Fruit fly (Drosophila melanogaster) whole organism, prepupa: Measurements from ENCODE around the gene CG3168.
A peak's percentile ranks its signal among the peaks of the same experiment; 100 is the strongest.

ENCODE experiments used
- Blimp-1 ChIP-seq: fragments of 200-800 bp; sonication (Bioruptor generic); optimal IDR thresholded peaks from 3 replicates; lab custom pipeline; 2017; ENCODE audit warnings: missing biosample characterization, missing genetic modification characterization, mild to moderate bottlenecking, moderate library complexity, missing genetic modification reagents
- CG10631 ChIP-seq: fragments of 200-800 bp; sonication (Bioruptor generic); optimal IDR thresholded peaks from 2 replicates; lab custom pipeline; 2016; ENCODE audit warnings: missing biosample characterization, missing genetic modification characterization
- CG10669 ChIP-seq: fragments of 200-800 bp; sonication (Bioruptor generic); optimal IDR thresholded peaks from 3 replicates; lab custom pipeline; 2018; ENCODE audit warnings: missing biosample characterization, mild to moderate bottlenecking, missing genetic modification characterization, moderate library complexity
- CG11294 ChIP-seq: fragments of 200-800 bp; sonication (Bioruptor generic); IDR thresholded peaks from 2 replicates; pipeline ENCODE4 v1.3.6; 2022; ENCODE audit warnings: missing biosample characterization, missing genetic modification characterization
- CG11762 ChIP-seq: fragments of 200-800 bp; sonication (Bioruptor generic); optimal IDR thresholded peaks from 3 replicates; lab custom pipeline; 2016; ENCODE audit warnings: missing biosample characterization, missing genetic modification characterization; ENCODE audit not compliant: insufficient read depth
- CG11902 ChIP-seq: fragments of 200-800 bp; sonication (Bioruptor generic); optimal IDR thresholded peaks from 3 replicates; lab custom pipeline; 2016; ENCODE audit warnings: missing biosample characterization, missing genetic modification characterization
- CG15336 ChIP-seq: fragments of 200-800 bp; sonication (Bioruptor generic); IDR thresholded peaks from 2 replicates; pipeline ENCODE4 v1.3.6; 2022; ENCODE audit warnings: missing biosample characterization, missing genetic modification characterization
- CG1621 ChIP-seq: fragments of 200-800 bp; sonication (Bioruptor generic); optimal IDR thresholded peaks from 3 replicates; lab custom pipeline; 2018; ENCODE audit warnings: missing biosample characterization, mild to moderate bottlenecking, missing genetic modification characterization
- CG16779 ChIP-seq: fragments of 200-800 bp; sonication (Bioruptor generic); optimal IDR thresholded peaks from 3 replicates; lab custom pipeline; 2017; ENCODE audit warnings: missing biosample characterization, mild to moderate bottlenecking, missing genetic modification characterization
- CG3032 ChIP-seq: fragments of 200-800 bp; optimal IDR thresholded peaks from 2 replicates; lab custom pipeline; 2019; ENCODE audit warnings: missing biosample characterization, mild to moderate bottlenecking, missing genetic modification characterization, moderate library complexity
- CG31627 ChIP-seq: fragments of 200-800 bp; sonication (Bioruptor generic); optimal IDR thresholded peaks from 3 replicates; lab custom pipeline; 2016; ENCODE audit warnings: missing biosample characterization, missing genetic modification characterization
- CG32006 ChIP-seq: fragments of 200-800 bp; sonication (Bioruptor generic); optimal IDR thresholded peaks from 3 replicates; lab custom pipeline; 2017; ENCODE audit warnings: missing biosample characterization, mild to moderate bottlenecking, missing genetic modification characterization
- CG3919 ChIP-seq: fragments of 200-800 bp; sonication (Bioruptor generic); optimal IDR thresholded peaks from 3 replicates; lab custom pipeline; 2016; ENCODE audit warnings: missing biosample characterization, missing genetic modification characterization
- CG4318 ChIP-seq: fragments of 200-800 bp; sonication (Bioruptor generic); optimal IDR thresholded peaks from 3 replicates; lab custom pipeline; 2017; ENCODE audit warnings: missing biosample characterization, mild to moderate bottlenecking, missing genetic modification characterization
- CG6163 ChIP-seq: fragments of 200-800 bp; sonication (Bioruptor generic); IDR thresholded peaks from 3 replicates; pipeline ENCODE4 v1.3.6; 2022; ENCODE audit warnings: missing biosample characterization, missing genetic modification characterization
- CG6276 ChIP-seq: fragments of 200-800 bp; sonication (Bioruptor generic); optimal IDR thresholded peaks from 2 replicates; lab custom pipeline; 2017; ENCODE audit warnings: missing biosample characterization, mild to moderate bottlenecking, missing genetic modification characterization
- CG6808 ChIP-seq: fragments of 200-800 bp; sonication (Bioruptor generic); optimal IDR thresholded peaks from 3 replicates; lab custom pipeline; 2017; ENCODE audit warnings: missing biosample characterization, missing genetic modification characterization, mild to moderate bottlenecking, moderate library complexity, missing genetic modification reagents
- CG6854 ChIP-seq: fragments of 200-800 bp; sonication (Bioruptor generic); optimal IDR thresholded peaks from 2 replicates; lab custom pipeline; 2017; ENCODE audit warnings: missing biosample characterization, mild to moderate bottlenecking, missing genetic modification characterization
- CG7368 ChIP-seq: fragments of 200-800 bp; sonication (Bioruptor generic); optimal IDR thresholded peaks from 3 replicates; lab custom pipeline; 2016; ENCODE audit warnings: missing biosample characterization, missing genetic modification characterization
- CG8119 ChIP-seq: fragments of 200-800 bp; sonication (Bioruptor generic); IDR thresholded peaks from 3 replicates; pipeline ENCODE4 v1.3.6; 2022; ENCODE audit warnings: missing biosample characterization, missing genetic modification characterization
- CG9139 ChIP-seq: fragments of 200-800 bp; sonication (Bioruptor generic); optimal IDR thresholded peaks from 3 replicates; lab custom pipeline; 2017; ENCODE audit warnings: missing biosample characterization, mild to moderate bottlenecking, missing genetic modification characterization
- Eip75B ChIP-seq: fragments of 200-800 bp; sonication (Bioruptor generic); optimal IDR thresholded peaks from 3 replicates; lab custom pipeline; 2016; ENCODE audit warnings: missing biosample characterization, missing genetic modification characterization
- Eip93F ChIP-seq: fragments of 200-800 bp; sonication (Bioruptor generic); optimal IDR thresholded peaks from 2 replicates; lab custom pipeline; 2016; ENCODE audit warnings: missing biosample characterization, mild to moderate bottlenecking, missing genetic modification characterization
- Ets96B ChIP-seq: fragments of 200-800 bp; optimal IDR thresholded peaks from 2 replicates; lab custom pipeline; 2019; ENCODE audit warnings: missing biosample characterization, mild to moderate bottlenecking, missing genetic modification characterization, moderate library complexity
- Hr4 ChIP-seq: fragments of 200-800 bp; sonication (Bioruptor generic); optimal IDR thresholded peaks from 3 replicates; lab custom pipeline; 2016; ENCODE audit warnings: missing biosample characterization, missing genetic modification characterization
- Lpt ChIP-seq: fragments of 200-800 bp; sonication (Bioruptor generic); optimal IDR thresholded peaks from 3 replicates; lab custom pipeline; 2016; ENCODE audit warnings: missing biosample characterization, missing genetic modification characterization
- Met ChIP-seq: fragments of 200-800 bp; sonication (Bioruptor generic); optimal IDR thresholded peaks from 3 replicates; lab custom pipeline; 2016; ENCODE audit warnings: missing biosample characterization, missing genetic modification characterization
- OdsH ChIP-seq: fragments of 200-800 bp; sonication (Bioruptor generic); optimal IDR thresholded peaks from 3 replicates; lab custom pipeline; 2016; ENCODE audit warnings: missing biosample characterization, missing genetic modification characterization
- Sox14 ChIP-seq: fragments of 200-800 bp; sonication (Bioruptor generic); optimal IDR thresholded peaks from 3 replicates; lab custom pipeline; 2016; ENCODE audit warnings: missing biosample characterization, missing genetic modification characterization
- Sox15 ChIP-seq: fragments of 200-800 bp; sonication (Bioruptor generic); optimal IDR thresholded peaks from 3 replicates; lab custom pipeline; 2016; ENCODE audit warnings: missing biosample characterization, missing genetic modification characterization
- achi ChIP-seq: fragments of 200-800 bp; sonication (Bioruptor generic); optimal IDR thresholded peaks from 3 replicates; lab custom pipeline; 2016; ENCODE audit warnings: missing biosample characterization, missing genetic modification characterization
- acj6 ChIP-seq: fragments of 200-800 bp; sonication (Bioruptor generic); optimal IDR thresholded peaks from 3 replicates; lab custom pipeline; 2016; ENCODE audit warnings: missing biosample characterization, missing genetic modification characterization
- cyc ChIP-seq: fragments of 200-800 bp; sonication (Bioruptor generic); optimal IDR thresholded peaks from 3 replicates; lab custom pipeline; 2016; ENCODE audit warnings: missing biosample characterization, missing genetic modification characterization
- dac ChIP-seq: fragments of 200-800 bp; sonication (Bioruptor generic); optimal IDR thresholded peaks from 2 replicates; lab custom pipeline; 2017; ENCODE audit warnings: missing biosample characterization, mild to moderate bottlenecking, missing genetic modification characterization
- dsx ChIP-seq: fragments of 200-800 bp; optimal IDR thresholded peaks from 3 replicates; lab custom pipeline; 2019; ENCODE audit warnings: missing biosample characterization, mild to moderate bottlenecking, missing genetic modification characterization, moderate library complexity; ENCODE audit not compliant: poor library complexity, severe bottlenecking
- eg ChIP-seq: fragments of 200-800 bp; sonication (Bioruptor generic); IDR thresholded peaks from 3 replicates; pipeline ENCODE4 v1.3.6; 2022; ENCODE audit warnings: missing biosample characterization, missing genetic modification characterization
- esn ChIP-seq: fragments of 200-800 bp; sonication (Bioruptor generic); optimal IDR thresholded peaks from 2 replicates; lab custom pipeline; 2016; ENCODE audit warnings: missing biosample characterization, mild to moderate bottlenecking, missing genetic modification characterization, moderate library complexity
- fd59A ChIP-seq: fragments of 200-800 bp; sonication (Bioruptor generic); optimal IDR thresholded peaks from 2 replicates; lab custom pipeline; 2017; ENCODE audit warnings: missing biosample characterization, mild to moderate bottlenecking, missing genetic modification characterization, missing genetic modification reagents
- fd85E ChIP-seq: fragments of 200-800 bp; sonication (Bioruptor generic); optimal IDR thresholded peaks from 3 replicates; lab custom pipeline; 2016; ENCODE audit warnings: missing biosample characterization, missing genetic modification characterization
- fkh ChIP-seq: fragments of 200-800 bp; sonication (Bioruptor generic); optimal IDR thresholded peaks from 3 replicates; lab custom pipeline; 2017; ENCODE audit warnings: missing biosample characterization, mild to moderate bottlenecking, missing genetic modification characterization, moderate library complexity
- net ChIP-seq: fragments of 200-800 bp; sonication (Bioruptor generic); optimal IDR thresholded peaks from 3 replicates; lab custom pipeline; 2016; ENCODE audit warnings: missing biosample characterization, missing genetic modification characterization
- pdm3 ChIP-seq: fragments of 200-800 bp; sonication (Bioruptor generic); optimal IDR thresholded peaks from 3 replicates; lab custom pipeline; 2016; ENCODE audit warnings: missing biosample characterization, missing genetic modification characterization
- salr ChIP-seq, 2 experiments: fragments of 200-800 bp; sonication (Bioruptor generic); optimal IDR thresholded peaks; 3 replicates each; lab custom pipeline; 2016 to 2018; ENCODE audit warnings: missing biosample characterization in 2 of 2, missing genetic modification characterization in 2 of 2, mild to moderate bottlenecking in 1 of 2
- ss ChIP-seq, 2 experiments: fragments of 200-800 bp; sonication (Bioruptor generic); optimal IDR thresholded peaks; 2 replicates in 1 of 2; 3 replicates in 1 of 2; lab custom pipeline; 2017 to 2018; ENCODE audit warnings: mild to moderate bottlenecking in 2 of 2, missing biosample characterization in 2 of 2, missing genetic modification characterization in 2 of 2, moderate library complexity in 1 of 2
- topi ChIP-seq: fragments of 200-800 bp; sonication (Bioruptor generic); optimal IDR thresholded peaks from 3 replicates; lab custom pipeline; 2016; ENCODE audit warnings: missing biosample characterization, missing genetic modification characterization

CG3168 gene

DNA sequence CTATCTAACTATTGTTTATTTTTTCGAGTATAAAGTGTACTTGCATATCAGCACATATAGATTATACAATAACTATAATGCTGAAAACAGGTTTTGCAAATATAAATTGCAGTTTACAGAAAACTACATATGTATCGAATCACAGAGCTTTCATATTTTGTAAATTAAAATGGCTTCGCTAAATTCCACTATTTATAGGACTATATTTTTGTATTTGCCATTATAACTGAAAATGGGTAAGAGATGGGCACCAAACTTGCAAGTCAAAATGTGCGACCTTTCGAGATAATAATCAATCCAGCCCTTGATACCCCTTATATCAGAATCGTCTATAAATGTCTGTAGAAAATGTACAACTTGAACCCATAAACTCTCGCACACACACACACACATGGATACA lies 36.5 kb downstream of the CG3168 start (continued):
- TF ChIP-seq ss (GFP tag; optimal IDR thresholded peaks at IDR 0.05; lab: Kevin White, UChicago) (no peak), esn (no peak), cyc (GFP tag; lab: Kevin White, UChicago) (no peak), CG31627 (GFP tag; lab: Kevin White, UChicago) (no peak), CG32006 (GFP tag; lab: Kevin White, UChicago) (peak; percentile 57)
- TF ChIP-seq, all 60 proteins: peak for 20

DNA sequence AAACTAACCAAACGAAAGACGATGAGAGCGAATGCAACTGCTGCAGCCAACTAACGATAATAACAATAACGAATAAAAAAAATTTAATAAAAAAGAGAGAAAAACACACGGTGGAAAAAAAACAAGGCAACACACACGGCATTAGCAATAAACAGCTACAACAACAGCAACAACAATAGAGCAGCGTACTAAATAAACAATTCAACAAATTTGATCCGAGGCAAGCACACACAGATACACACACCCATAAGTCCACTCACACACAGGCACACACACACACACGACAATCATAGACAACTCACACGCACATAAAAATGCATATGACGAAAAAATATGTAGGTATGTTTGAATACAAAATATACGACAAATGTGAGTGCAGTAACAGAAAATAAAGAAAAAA lies 37.2 kb downstream of the CG3168 start:
- TF ChIP-seq CG8119 (peak; percentile 34; the same call in 1 of the 3 replicates), Sox14 (no peak), fkh (GFP tag; lab: Kevin White, UChicago) (peak; percentile 37), CG6276 (GFP tag; lab: Kevin White, UChicago) (peak; percentile 53), CG15336 (GFP tag; lab: Robert Waterston, UW) (peak; percentile 53; the same call in 1 of the 2 replicates)

DNA sequence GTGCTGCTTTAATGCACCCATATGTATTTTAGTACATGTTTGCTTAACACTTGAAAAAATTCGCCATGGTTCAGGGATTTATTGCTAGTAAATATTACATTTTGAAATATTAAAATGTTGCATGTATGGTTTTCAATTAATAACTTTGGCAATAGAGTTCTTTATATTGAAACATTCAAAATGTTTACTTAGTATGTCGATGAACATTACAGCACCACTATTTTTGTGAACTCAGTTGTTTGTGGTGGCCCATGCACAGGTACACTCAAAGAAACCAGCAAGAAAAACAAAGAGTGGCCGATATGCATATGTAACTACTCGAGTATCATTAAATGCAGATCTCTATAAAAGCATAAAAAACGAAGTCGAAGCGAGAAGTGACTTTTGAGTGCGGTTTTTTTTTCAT lies 37.8 kb downstream of the CG3168 start:
- TF ChIP-seq CG6854 (GFP tag; lab: Kevin White, UChicago) (no peak), CG11762 (peak; percentile 44), CG31627 (GFP tag; lab: Kevin White, UChicago) (peak; percentile 2), CG6808 (peak; percentile 76), CG32006 (GFP tag; lab: Kevin White, UChicago) (peak; percentile 91), CG10669 (GFP tag; lab: Kevin White, UChicago) (peak; percentile 77), Hr4 (GFP tag; lab: Kevin White, UChicago) (peak; percentile 87), CG10631 (GFP tag; lab: Kevin White, UChicago) (peak; percentile 67), CG16779 (peak; percentile 58), fd59A (GFP tag; lab: Kevin White, UChicago) (peak; percentile 70), CG7368 (GFP tag; lab: Kevin White, UChicago) (peak; percentile 46), Sox15 (no peak), CG11902 (GFP tag; lab: Kevin White, UChicago) (no peak), dac (GFP tag; lab: Kevin White, UChicago) (peak; percentile 66), salr (GFP tag; optimal IDR thresholded peaks at IDR 0.05; lab: Kevin White, UChicago) (peak; percentile 50 to 75), ss (GFP tag; optimal IDR thresholded peaks at IDR 0.05; lab: Kevin White, UChicago) (peak; percentile 65 to 83), CG4318 (GFP tag; lab: Kevin White, UChicago) (peak; percentile 75), Eip93F (GFP tag; lab: Kevin White, UChicago) (no peak), CG1621 (tag; lab: Kevin White, UChicago) (peak; percentile 67), eg (GFP tag; lab: Robert Waterston, UW) (peak; percentile 87), Blimp-1 (GFP tag; lab: Kevin White, UChicago) (no peak), CG6163 (GFP tag; lab: Robert Waterston, UW) (peak; percentile 85), CG15336 (GFP tag; lab: Robert Waterston, UW) (peak; percentile 91), net (peak; percentile 69), fd85E (GFP tag; lab: Kevin White, UChicago) (no peak), esn (no peak), fkh (GFP tag; lab: Kevin White, UChicago) (peak; percentile 58), Eip75B (GFP tag; lab: Kevin White, UChicago) (peak; percentile 58), CG6276 (GFP tag; lab: Kevin White, UChicago) (peak; percentile 80), CG3032 (peak; percentile 75), dsx (GFP tag; lab: Kevin White, UChicago) (peak; percentile 72), Met (GFP tag; lab: Kevin White, UChicago) (peak; percentile 10), Ets96B (tag; lab: Kevin White, UChicago) (peak; percentile 64), achi (peak; percentile 73), Sox14 (peak; percentile 49), CG8119 (peak; percentile 93), CG3919 (GFP tag; lab: Kevin White, UChicago) (peak; percentile 59), CG9139 (peak; percentile 58), OdsH (peak; percentile 75), topi (GFP tag; lab: Kevin White, UChicago) (peak; percentile 15), Lpt (GFP tag; lab: Kevin White, UChicago) (peak; percentile 72), pdm3 (peak; percentile 82), acj6 (GFP tag; lab: Kevin White, UChicago) (peak; percentile 65), CG11294 (peak; percentile 46; the same call in 1 of the 2 replicates)
